Worm (Caenorhabditis elegans): ENCODE data around the gene F47G3.4.

F47G3.4 gene

ce11 chrX:2364703-2365299 is 16.6 kb upstream of the F47G3.4 start:
- TF ChIP-seq ceh-28 (tag; optimal IDR thresholded peaks at IDR 0.05) (peak; percentile 98), nhr-77 (tag; optimal IDR thresholded peaks at IDR 0.05) (peak; percentile 94), elt-3 (tag; optimal IDR thresholded peaks at IDR 0.05) (peak; percentile 60 to 94 (median 91)), elt-1 (tag; optimal IDR thresholded peaks at IDR 0.05) (peak; percentile 48), ceh-82 (tag; optimal IDR thresholded peaks at IDR 0.05) (peak; percentile 94), nhr-28 (tag; optimal IDR thresholded peaks at IDR 0.05) (peak; percentile 66), nfya-1 (tag; optimal IDR thresholded peaks at IDR 0.05; ENCODE audit: insufficient read depth) (peak; percentile 51), ceh-9 (tag; optimal IDR thresholded peaks at IDR 0.05) (no peak), unc-39 (tag; optimal IDR thresholded peaks at IDR 0.05) (no peak), daf-12 (tag; optimal IDR thresholded peaks at IDR 0.05) (peak; percentile 45), nhr-23 (tag; optimal IDR thresholded peaks at IDR 0.05) (peak; percentile 97), elt-2 (tag; optimal IDR thresholded peaks at IDR 0.05) (peak; percentile 74), mml-1 (tag; optimal IDR thresholded peaks at IDR 0.05) (no peak), tbx-2 (tag; optimal IDR thresholded peaks at IDR 0.05) (peak; percentile 96), sea-2 (GFP tag; optimal IDR thresholded peaks at IDR 0.05) (no peak), egl-5 (tag; optimal IDR thresholded peaks at IDR 0.05) (peak; percentile 42), pha-4 (tag; optimal IDR thresholded peaks at IDR 0.05) (peak; percentile 95), aly-2 (tag; optimal IDR thresholded peaks at IDR 0.05) (peak; percentile 64), nhr-67 (tag; optimal IDR thresholded peaks at IDR 0.05) (peak; percentile 61), lin-39 (tag; optimal IDR thresholded peaks at IDR 0.05) (no peak), nhr-25 (tag; optimal IDR thresholded peaks at IDR 0.05) (peak; percentile 85), zag-1 (tag; optimal IDR thresholded peaks at IDR 0.05) (peak; percentile 34), ZK546.5 (tag; optimal IDR thresholded peaks at IDR 0.05) (peak; percentile 40), skn-1 (tag; optimal IDR thresholded peaks at IDR 0.05) (peak; percentile 90), snpc-4 (tag; optimal IDR thresholded peaks at IDR 0.05) (peak; percentile 89), pqm-1 (tag; optimal IDR thresholded peaks at IDR 0.05) (peak; percentile 88), ama-1 (optimal IDR thresholded peaks at IDR 0.05) (no peak), mdl-1 (tag; optimal IDR thresholded peaks at IDR 0.05) (peak; percentile 67), nhr-237 (tag; optimal IDR thresholded peaks at IDR 0.05) (peak; percentile 61), lin-15B (tag; optimal IDR thresholded peaks at IDR 0.05) (no peak), egl-27 (tag; optimal IDR thresholded peaks at IDR 0.05) (peak; percentile 57), fkh-10 (GFP tag; optimal IDR thresholded peaks at IDR 0.05) (no peak), nhr-43 (tag; optimal IDR thresholded peaks at IDR 0.05; ENCODE audit: poor library complexity, severe bottlenecking) (peak; percentile 97), nhr-12 (tag; optimal IDR thresholded peaks at IDR 0.05) (no peak), ceh-16 (tag; optimal IDR thresholded peaks at IDR 0.05) (no peak), nhr-76 (tag; optimal IDR thresholded peaks at IDR 0.05) (peak; percentile 74), ztf-4 (tag; optimal IDR thresholded peaks at IDR 0.05) (peak; percentile 70), fkh-2 (tag; optimal IDR thresholded peaks at IDR 0.05) (no peak), R02D3.7 (tag; optimal IDR thresholded peaks at IDR 0.05) (peak; percentile 80), hmg-11 (tag; optimal IDR thresholded peaks at IDR 0.05) (peak; percentile 81), nhr-11 (tag; optimal IDR thresholded peaks at IDR 0.05) (peak; percentile 70), ztf-11 (tag; optimal IDR thresholded peaks at IDR 0.05) (no peak), fos-1 (tag; optimal IDR thresholded peaks at IDR 0.05) (peak; percentile 89), jun-1 (tag; optimal IDR thresholded peaks at IDR 0.05) (peak; percentile 97), unc-62 (GFP tag; optimal IDR thresholded peaks at IDR 0.05) (peak; percentile 4), eor-1 (tag; optimal IDR thresholded peaks at IDR 0.05) (peak in 1 of 2 experiments; percentile 48), lsy-12 (tag; optimal IDR thresholded peaks at IDR 0.05) (peak; percentile 88)
